In the genomic region with DNA sequence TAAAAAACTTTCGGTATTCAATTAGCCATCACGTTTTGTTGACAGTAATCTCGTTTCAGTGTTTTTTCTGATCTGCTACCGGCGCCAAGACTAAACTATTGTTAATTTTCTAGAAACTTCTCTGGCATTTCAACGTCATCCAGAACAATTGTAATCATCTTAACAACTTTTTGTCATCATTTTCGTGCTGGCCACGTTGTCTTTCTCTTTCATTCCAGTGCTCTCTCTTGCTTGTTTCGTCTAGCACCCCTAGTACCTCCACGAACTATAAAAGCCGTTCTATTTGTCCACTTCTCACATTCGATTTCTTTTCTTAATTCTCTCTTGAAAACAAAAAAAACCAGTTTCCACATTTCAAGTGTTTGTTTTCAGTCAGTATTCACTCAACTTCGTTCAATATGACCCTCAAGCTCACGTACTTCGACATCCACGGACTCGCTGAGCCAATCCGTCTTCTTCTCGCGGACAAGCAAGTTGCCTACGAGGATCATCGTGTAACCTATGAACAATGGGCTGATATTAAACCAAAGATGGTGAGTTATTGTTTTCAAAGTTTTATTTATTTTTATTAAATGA, we compare ENCODE assay signal across 5 worm cellular contexts.
TF ChIP-seq lines count a peak whose summit lies in the region.

Gene gst-1 (plus strand): TSS at position 373 of the 576 bp plus-strand sequence.

TF ChIP-seq in whole organism, L1 larva, 84 proteins besides CTCF, POLR2A, EP300 and RAD21 (continues in another document):
- peak in 1 of 2 experiments; percentile 10 for TF ChIP-seq efl-1 (optimal IDR thresholded peaks at IDR 0.05; lab: Kevin White, UChicago)
- TF ChIP-seq efl-1 (GFP tag; optimal IDR thresholded peaks at IDR 0.05 in 1 of 2; lab: Kevin White, UChicago) = peak in 1 of 2 experiments; percentile 56
- peak in 1 of 2 experiments; percentile 22 for TF ChIP-seq mdl-1 (tag; optimal IDR thresholded peaks at IDR 0.05; lab: Kevin White, UChicago)
- peak; percentile 67 for TF ChIP-seq nhr-20 (tag; optimal IDR thresholded peaks at IDR 0.05; lab: Kevin White, UChicago)
- TF ChIP-seq lin-35 (GFP tag; optimal IDR thresholded peaks at IDR 0.05; lab: Kevin White, UChicago) = peak in 1 of 2 experiments; percentile 33
- TF ChIP-seq grh-1 (GFP tag; IDR thresholded peaks at IDR 0.05; lab: Robert Waterston, UW) = no peak
- TF ChIP-seq snu-23 (GFP tag; optimal IDR thresholded peaks at IDR 0.05; lab: Kevin White, UChicago) = peak; percentile 28
- TF ChIP-seq hlh-17 (GFP tag; optimal IDR thresholded peaks at IDR 0.05; lab: Kevin White, UChicago; ENCODE audit: borderline replicate concordance) = no peak
- no peak for TF ChIP-seq pag-3 (tag; optimal IDR thresholded peaks at IDR 0.05; lab: Kevin White, UChicago; ENCODE audit: borderline replicate concordance, insufficient read depth)
- TF ChIP-seq lin-14 (GFP tag; optimal IDR thresholded peaks at IDR 0.05; lab: Kevin White, UChicago) = peak; percentile 31
- TF ChIP-seq rnt-1 (tag; optimal IDR thresholded peaks at IDR 0.05; lab: Kevin White, UChicago) = peak; percentile 0
- TF ChIP-seq zag-1 (tag; optimal IDR thresholded peaks at IDR 0.05; lab: Kevin White, UChicago) = no peak
- TF ChIP-seq skn-1 (tag; optimal IDR thresholded peaks at IDR 0.05; lab: Kevin White, UChicago) = peak; percentile 97
- no peak for TF ChIP-seq zip-4 (GFP tag; optimal IDR thresholded peaks at IDR 0.05; lab: Kevin White, UChicago)
- TF ChIP-seq C16A3.4 (tag; optimal IDR thresholded peaks at IDR 0.05; lab: Kevin White, UChicago) = no peak
- TF ChIP-seq nhr-71 (tag; optimal IDR thresholded peaks at IDR 0.05; lab: Kevin White, UChicago) = peak; percentile 38

TF ChIP-seq in whole organism, L2 larva, 48 proteins besides CTCF, POLR2A, EP300 and RAD21:
- TF ChIP-seq alr-1 (tag; optimal IDR thresholded peaks at IDR 0.05; lab: Kevin White, UChicago) (no peak), ama-1 (optimal IDR thresholded peaks at IDR 0.05; lab: Kevin White, UChicago) (peak; percentile 80), skn-1 (tag; optimal IDR thresholded peaks at IDR 0.05; lab: Kevin White, UChicago) (peak; percentile 97), mab-5 (tag; optimal IDR thresholded peaks at IDR 0.05; lab: Kevin White, UChicago) (no peak), crh-2 (tag; optimal IDR thresholded peaks at IDR 0.05; lab: Kevin White, UChicago) (peak; percentile 84), sma-9 (GFP tag; optimal IDR thresholded peaks at IDR 0.05; lab: Kevin White, UChicago) (peak; percentile 62), sma-9 (tag; optimal IDR thresholded peaks at IDR 0.05; lab: Kevin White, UChicago) (no peak), C34F6.9 (tag; optimal IDR thresholded peaks at IDR 0.05; lab: Kevin White, UChicago) (peak; percentile 41), fos-1 (tag; optimal IDR thresholded peaks at IDR 0.05; lab: Kevin White, UChicago) (peak; percentile 16), lsy-2 (tag; optimal IDR thresholded peaks at IDR 0.05; lab: Kevin White, UChicago) (peak in 1 of 2 experiments; percentile 40)

TF ChIP-seq in whole organism, L3 larva, 47 proteins besides CTCF, POLR2A, EP300 and RAD21 (continues in another document):
- TF ChIP-seq nhr-237 (tag; optimal IDR thresholded peaks at IDR 0.05; lab: Kevin White, UChicago) (no peak), zag-1 (tag; optimal IDR thresholded peaks at IDR 0.05; lab: Kevin White, UChicago) (no peak), egl-27 (tag; optimal IDR thresholded peaks at IDR 0.05; lab: Kevin White, UChicago) (no peak), ceh-16 (tag; optimal IDR thresholded peaks at IDR 0.05; lab: Kevin White, UChicago) (no peak), skn-1 (tag; optimal IDR thresholded peaks at IDR 0.05; lab: Kevin White, UChicago) (peak; percentile 94), elt-1 (tag; optimal IDR thresholded peaks at IDR 0.05; lab: Kevin White, UChicago) (no peak), ceh-82 (tag; optimal IDR thresholded peaks at IDR 0.05; lab: Kevin White, UChicago) (no peak), nhr-28 (tag; optimal IDR thresholded peaks at IDR 0.05; lab: Kevin White, UChicago) (no peak), nhr-23 (tag; optimal IDR thresholded peaks at IDR 0.05; lab: Kevin White, UChicago) (no peak), lsy-12 (tag; optimal IDR thresholded peaks at IDR 0.05; lab: Kevin White, UChicago) (peak; percentile 11), lin-39 (tag; optimal IDR thresholded peaks at IDR 0.05; lab: Kevin White, UChicago) (no peak), ama-1 (optimal IDR thresholded peaks at IDR 0.05; lab: Kevin White, UChicago) (peak; percentile 60), nhr-43 (tag; optimal IDR thresholded peaks at IDR 0.05; lab: Kevin White, UChicago; ENCODE audit: poor library complexity, severe bottlenecking) (no peak), mdl-1 (tag; optimal IDR thresholded peaks at IDR 0.05; lab: Kevin White, UChicago) (no peak), egl-5 (tag; optimal IDR thresholded peaks at IDR 0.05; lab: Kevin White, UChicago) (no peak), hmg-11 (tag; optimal IDR thresholded peaks at IDR 0.05; lab: Kevin White, UChicago) (peak; percentile 4), nfya-1 (tag; optimal IDR thresholded peaks at IDR 0.05; lab: Kevin White, UChicago; ENCODE audit: insufficient read depth) (peak; percentile 38), elt-2 (tag; optimal IDR thresholded peaks at IDR 0.05; lab: Kevin White, UChicago) (peak; percentile 65), mml-1 (tag; optimal IDR thresholded peaks at IDR 0.05; lab: Kevin White, UChicago) (no peak), unc-39 (tag; optimal IDR thresholded peaks at IDR 0.05; lab: Kevin White, UChicago) (no peak), nhr-11 (tag; optimal IDR thresholded peaks at IDR 0.05; lab: Kevin White, UChicago) (no peak)

TF ChIP-seq in whole organism, L4 larva, 104 proteins besides CTCF, POLR2A, EP300 and RAD21 (continues in another document):
- TF ChIP-seq zfp-2 (tag; optimal IDR thresholded peaks at IDR 0.05; lab: Kevin White, UChicago) (no peak), unc-130 (GFP tag; optimal IDR thresholded peaks at IDR 0.05; lab: Kevin White, UChicago) (no peak), egl-43 (GFP tag; IDR thresholded peaks at IDR 0.05; lab: Robert Waterston, UW) (no peak), skn-1 (tag; optimal IDR thresholded peaks at IDR 0.05; lab: Kevin White, UChicago) (no peak), nhr-11 (tag; optimal IDR thresholded peaks at IDR 0.05; lab: Kevin White, UChicago) (no peak), php-3 (GFP tag; IDR thresholded peaks at IDR 0.05; lab: Robert Waterston, UW) (no peak), hlh-11 (tag; optimal IDR thresholded peaks at IDR 0.05; lab: Kevin White, UChicago) (peak; percentile 54), unc-39 (tag; optimal IDR thresholded peaks at IDR 0.05; lab: Kevin White, UChicago) (no peak), nhr-237 (tag; optimal IDR thresholded peaks at IDR 0.05; lab: Kevin White, UChicago) (no peak), tra-1 (GFP tag; IDR thresholded peaks at IDR 0.05; lab: Robert Waterston, UW) (0 out of 2 replicates have a peak, but pooled peaks have one; percentile 8), tag-97 (GFP tag; IDR thresholded peaks at IDR 0.05; lab: Robert Waterston, UW) (no peak), lin-13 (GFP tag; optimal IDR thresholded peaks at IDR 0.05; lab: Kevin White, UChicago) (no peak), pha-4 (GFP tag; IDR thresholded peaks at IDR 0.05; lab: Robert Waterston, UW) (peak; percentile 40; the same call in 1 of the 2 replicates), pha-4 (tag; optimal IDR thresholded peaks at IDR 0.05; lab: Kevin White, UChicago) (no peak), zag-1 (tag; optimal IDR thresholded peaks at IDR 0.05; lab: Kevin White, UChicago) (no peak), jun-1 (tag; optimal IDR thresholded peaks at IDR 0.05; lab: Kevin White, UChicago) (no peak), Y48G9A.11 (GFP tag; IDR thresholded peaks at IDR 0.05; lab: Robert Waterston, UW) (no peak), nhr-111 (GFP tag; optimal IDR thresholded peaks at IDR 0.05; lab: Kevin White, UChicago) (no peak), ceh-82 (tag; optimal IDR thresholded peaks at IDR 0.05; lab: Kevin White, UChicago) (no peak), daf-8 (GFP tag; IDR thresholded peaks at IDR 0.05; lab: Robert Waterston, UW) (no peak), mdt-29 (GFP tag; IDR thresholded peaks at IDR 0.05; lab: Robert Waterston, UW) (peak; percentile 74), R02D3.7 (tag; optimal IDR thresholded peaks at IDR 0.05; lab: Kevin White, UChicago) (no peak)

TF ChIP-seq in whole organism, young adult, 124 proteins besides CTCF, POLR2A, EP300 and RAD21 (continues in another document):
- TF ChIP-seq hlh-12 (tag; optimal IDR thresholded peaks at IDR 0.05; lab: Kevin White, UChicago) (no peak), nhr-80 (tag; optimal IDR thresholded peaks at IDR 0.05; lab: Kevin White, UChicago) (peak; percentile 44), F55B11.4 (tag; optimal IDR thresholded peaks at IDR 0.05; lab: Kevin White, UChicago; ENCODE audit: borderline replicate concordance, insufficient read depth) (no peak), C17E4.6 (GFP tag; IDR thresholded peaks at IDR 0.05; lab: Robert Waterston, UW) (0 out of 2 replicates have a peak, but pooled peaks have one; percentile 29), die-1 (tag; optimal IDR thresholded peaks at IDR 0.05; lab: Kevin White, UChicago) (no peak), F39B2.1 (GFP tag; IDR thresholded peaks at IDR 0.05; lab: Robert Waterston, UW) (no peak), lin-54 (GFP tag; optimal IDR thresholded peaks at IDR 0.05; lab: Kevin White, UChicago) (peak; percentile 13), nfya-2 (GFP tag; IDR thresholded peaks at IDR 0.05; lab: Robert Waterston, UW) (no peak), ZK185.1 (tag; optimal IDR thresholded peaks at IDR 0.05; lab: Kevin White, UChicago; ENCODE audit: poor library complexity, severe bottlenecking) (no peak), bed-1 (GFP tag; IDR thresholded peaks at IDR 0.05; lab: Robert Waterston, UW) (no peak), sea-2 (GFP tag; IDR thresholded peaks at IDR 0.05; lab: Robert Waterston, UW) (no peak), madf-3 (GFP tag; IDR thresholded peaks at IDR 0.05; lab: Robert Waterston, UW) (0 out of 2 replicates have a peak, but pooled peaks have one; percentile 42), rpc-1 (optimal IDR thresholded peaks at IDR 0.05; lab: Kevin White, UChicago) (peak; percentile 0), rpc-1 (tag; optimal IDR thresholded peaks at IDR 0.05; lab: Kevin White, UChicago) (no peak), ztf-26 (tag; optimal IDR thresholded peaks at IDR 0.05; lab: Kevin White, UChicago) (no peak), K11D2.4 (GFP tag; IDR thresholded peaks at IDR 0.05; lab: Robert Waterston, UW) (no peak), cebp-1 (GFP tag; IDR thresholded peaks at IDR 0.05; lab: Robert Waterston, UW) (no peak), cebp-1 (tag; optimal IDR thresholded peaks at IDR 0.05; lab: Kevin White, UChicago) (peak; percentile 26), snpc-1.3 (tag; optimal IDR thresholded peaks at IDR 0.05; lab: Kevin White, UChicago; ENCODE audit: insufficient read depth) (peak; percentile 40), hlh-26 (GFP tag; conservative IDR thresholded peaks at IDR 0.05; lab: Robert Waterston, UW) (no peak), lsl-1 (GFP tag; optimal IDR thresholded peaks at IDR 0.05; lab: Kevin White, UChicago) (peak; percentile 28), atf-7 (tag; optimal IDR thresholded peaks at IDR 0.05; lab: Kevin White, UChicago) (peak; percentile 46), ceh-40 (GFP tag; IDR thresholded peaks at IDR 0.05; lab: Robert Waterston, UW) (no peak), lin-40 (tag; optimal IDR thresholded peaks at IDR 0.05; lab: Kevin White, UChicago) (peak; percentile 19)
